Fruit fly (Drosophila melanogaster) whole organism, prepupa: Measurements from ENCODE around the gene CG43902.

ENCODE experiments used
- CG15336 ChIP-seq: fragments of 200-800 bp; sonication (Bioruptor generic); IDR thresholded peaks from 2 replicates; pipeline ENCODE4 v1.3.6; 2022; ENCODE audit warnings: missing biosample characterization, missing genetic modification characterization
- CG16779 ChIP-seq: fragments of 200-800 bp; sonication (Bioruptor generic); optimal IDR thresholded peaks from 3 replicates; lab custom pipeline; 2017; ENCODE audit warnings: missing biosample characterization, mild to moderate bottlenecking, missing genetic modification characterization
- CG8319 ChIP-seq: fragments of 200-800 bp; sonication (Bioruptor generic); optimal IDR thresholded peaks from 3 replicates; lab custom pipeline; 2016; ENCODE audit warnings: missing biosample characterization, missing genetic modification characterization
- achi ChIP-seq: fragments of 200-800 bp; sonication (Bioruptor generic); optimal IDR thresholded peaks from 3 replicates; lab custom pipeline; 2016; ENCODE audit warnings: missing biosample characterization, missing genetic modification characterization
- dsx ChIP-seq: fragments of 200-800 bp; optimal IDR thresholded peaks from 3 replicates; lab custom pipeline; 2019; ENCODE audit warnings: missing biosample characterization, mild to moderate bottlenecking, missing genetic modification characterization, moderate library complexity; ENCODE audit not compliant: poor library complexity, severe bottlenecking
- pdm3 ChIP-seq: fragments of 200-800 bp; sonication (Bioruptor generic); optimal IDR thresholded peaks from 3 replicates; lab custom pipeline; 2016; ENCODE audit warnings: missing biosample characterization, missing genetic modification characterization

- TF ChIP-seq CG15336 (GFP tag; lab: Robert Waterston, UW) (no peak), CG16779 (tag; lab: Kevin White, UChicago) (no peak), pdm3 (no peak), CG8319 (GFP tag; lab: Kevin White, UChicago) (no peak), dsx (no peak), achi (GFP tag; lab: Kevin White, UChicago) (no peak)
Observed at dm6 chrX:10234024-10234520, 75.8 kb downstream of the CG43902 start.
